Fruit fly (Drosophila melanogaster) whole organism, embryonic: Measurements from ENCODE around the gene Sidpn.

ENCODE experiments used
- Adf1 ChIP-seq: fragments of 200-800 bp; sonication (Bioruptor generic); IDR thresholded peaks from 2 replicates; pipeline ENCODE4 v1.3.6; 2022; ENCODE audit warnings: missing biosample characterization, missing genetic modification characterization
- Atf3 ChIP-seq: fragments of 200-800 bp; sonication (Bioruptor generic); optimal IDR thresholded peaks from 3 replicates; lab custom pipeline; 2016; ENCODE audit warnings: missing biosample characterization, missing genetic modification characterization
- CG10543 ChIP-seq: fragments of 200-800 bp; sonication (Bioruptor generic); optimal IDR thresholded peaks from 3 replicates; lab custom pipeline; 2017; ENCODE audit warnings: missing biosample characterization, mild to moderate bottlenecking, missing genetic modification characterization, moderate library complexity
- CG11247 ChIP-seq: fragments of 200-800 bp; sonication (Bioruptor generic); IDR thresholded peaks from 2 replicates; pipeline ENCODE4 v1.3.6; 2022; ENCODE audit warnings: missing biosample characterization, missing genetic modification characterization
- CG11398 ChIP-seq: fragments of 200-800 bp; sonication (Bioruptor generic); optimal IDR thresholded peaks from 2 replicates; lab custom pipeline; 2016; ENCODE audit warnings: missing biosample characterization, missing genetic modification characterization
- CG13894 ChIP-seq: fragments of 200-800 bp; sonication (Bioruptor generic); optimal IDR thresholded peaks from 3 replicates; lab custom pipeline; 2018; ENCODE audit warnings: missing biosample characterization, mild to moderate bottlenecking, missing genetic modification characterization, moderate library complexity
- CG15011 ChIP-seq: fragments of 200-800 bp; sonication (Bioruptor generic); optimal IDR thresholded peaks from 3 replicates; lab custom pipeline; 2018; ENCODE audit warnings: missing biosample characterization, mild to moderate bottlenecking, missing genetic modification characterization
- CG16863 ChIP-seq: fragments of 200-800 bp; sonication (Bioruptor generic); optimal IDR thresholded peaks from 3 replicates; lab custom pipeline; 2016; ENCODE audit warnings: missing biosample characterization, missing genetic modification characterization
- CG17361 ChIP-seq: fragments of 200-800 bp; sonication (Bioruptor generic); IDR thresholded peaks from 3 replicates; pipeline ENCODE4 v1.3.6; 2022; ENCODE audit warnings: missing biosample characterization, missing genetic modification characterization
- CG18476 ChIP-seq: fragments of 200-800 bp; sonication (Bioruptor generic); optimal IDR thresholded peaks from 2 replicates; lab custom pipeline; 2016; ENCODE audit warnings: missing biosample characterization, mild to moderate bottlenecking, missing genetic modification characterization
- CG2889 ChIP-seq: fragments of 200-800 bp; sonication (Bioruptor generic); IDR thresholded peaks from 3 replicates; pipeline ENCODE4 v1.3.6; 2022; ENCODE audit warnings: missing biosample characterization, missing genetic modification characterization
- CG33213 ChIP-seq: fragments of 200-800 bp; sonication (Bioruptor generic); optimal IDR thresholded peaks from 3 replicates; lab custom pipeline; 2016; ENCODE audit warnings: missing biosample characterization, missing genetic modification characterization
- CG4360 ChIP-seq: fragments of 200-800 bp; sonication (Bioruptor generic); IDR thresholded peaks from 2 replicates; pipeline ENCODE4 v1.3.6; 2022; ENCODE audit warnings: missing biosample characterization, missing genetic modification characterization
- CG4854 ChIP-seq: fragments of 200-800 bp; sonication (Bioruptor generic); optimal IDR thresholded peaks from 2 replicates; lab custom pipeline; 2016; ENCODE audit warnings: missing biosample characterization, missing genetic modification characterization, inconsistent platforms
- CG7839 ChIP-seq: fragments of 200-800 bp; sonication (Bioruptor generic); optimal IDR thresholded peaks from 3 replicates; lab custom pipeline; 2018; ENCODE audit warnings: missing biosample characterization, mild to moderate bottlenecking, missing genetic modification characterization, moderate library complexity
- CG8924 ChIP-seq: fragments of 200-800 bp; optimal IDR thresholded peaks from 3 replicates; lab custom pipeline; 2019; ENCODE audit warnings: missing biosample characterization, mild to moderate bottlenecking, missing genetic modification characterization, moderate library complexity
- CG9876 ChIP-seq: fragments of 200-800 bp; sonication (Bioruptor generic); optimal IDR thresholded peaks from 2 replicates; lab custom pipeline; 2016; ENCODE audit warnings: missing biosample characterization, missing genetic modification characterization
- Camta ChIP-seq: fragments of 200-800 bp; sonication (Bioruptor generic); optimal IDR thresholded peaks from 2 replicates; lab custom pipeline; 2016; ENCODE audit warnings: missing biosample characterization, missing genetic modification characterization
- Chrac-16 ChIP-seq: fragments of 200-800 bp; sonication (Bioruptor generic); optimal IDR thresholded peaks from 3 replicates; lab custom pipeline; 2016; ENCODE audit warnings: missing biosample characterization, missing genetic modification characterization
- Dbx ChIP-seq: fragments of 200-800 bp; sonication (Bioruptor generic); IDR thresholded peaks from 3 replicates; pipeline ENCODE4 v1.3.6; 2022; ENCODE audit warnings: missing biosample characterization, missing genetic modification characterization
- Fer2 ChIP-seq: fragments of 200-800 bp; sonication (Bioruptor generic); optimal IDR thresholded peaks from 2 replicates; lab custom pipeline; 2018; ENCODE audit warnings: missing biosample characterization, mild to moderate bottlenecking, missing genetic modification characterization, moderate library complexity
- Hey ChIP-seq: fragments of 200-800 bp; sonication (Bioruptor generic); optimal IDR thresholded peaks from 3 replicates; lab custom pipeline; 2018; ENCODE audit warnings: missing biosample characterization, mild to moderate bottlenecking, missing genetic modification characterization
- Hr78 ChIP-seq, 2 experiments: fragments of 200-800 bp in 1 of 2; fragments of >200 bp in 1 of 2; sonication (Bioruptor generic) in 1 of 2; optimal IDR thresholded peaks; 2 replicates each; lab custom pipeline; 2017 to 2019; ENCODE audit warnings: missing biosample characterization in 2 of 2, missing genetic modification characterization in 2 of 2, mild to moderate bottlenecking in 1 of 2, moderate library complexity in 1 of 2
- MBD-R2 ChIP-seq: fragments of 200-800 bp; sonication (Bioruptor generic); IDR thresholded peaks from 2 replicates; pipeline ENCODE4 v1.3.6; 2022; ENCODE audit warnings: missing biosample characterization, missing genetic modification characterization
- NC2β ChIP-seq: fragments of 200-800 bp; sonication (Bioruptor generic); optimal IDR thresholded peaks from 2 replicates; lab custom pipeline; 2016; ENCODE audit warnings: missing biosample characterization, missing genetic modification characterization
- NfI ChIP-seq: fragments of 200-800 bp; sonication (Bioruptor generic); optimal IDR thresholded peaks from 3 replicates; lab custom pipeline; 2018; ENCODE audit warnings: missing biosample characterization, mild to moderate bottlenecking, missing genetic modification characterization, moderate library complexity
- Opbp ChIP-seq: fragments of 200-800 bp; sonication (Bioruptor generic); IDR thresholded peaks from 3 replicates; pipeline ENCODE4 v1.3.6; 2022; ENCODE audit warnings: missing biosample characterization, missing genetic modification characterization; ENCODE audit not compliant: partially characterized antibody
- Rfx ChIP-seq: fragments of 200-800 bp; sonication (Bioruptor generic); IDR thresholded peaks from 2 replicates; pipeline ENCODE4 v1.3.6; 2022; ENCODE audit warnings: missing biosample characterization, missing genetic modification characterization
- Sry-β ChIP-seq: fragments of 200-800 bp; sonication (Bioruptor generic); optimal IDR thresholded peaks from 2 replicates; lab custom pipeline; 2018; ENCODE audit warnings: missing biosample characterization, mild to moderate bottlenecking, missing genetic modification characterization, moderate library complexity
- Sry-δ ChIP-seq: fragments of 200-800 bp; sonication (Bioruptor generic); optimal IDR thresholded peaks from 2 replicates; lab custom pipeline; 2016; ENCODE audit warnings: missing biosample characterization, missing genetic modification characterization
- al ChIP-seq: fragments of 200-800 bp; sonication (Bioruptor generic); IDR thresholded peaks from 2 replicates; pipeline ENCODE4 v1.3.6; 2022; ENCODE audit warnings: missing biosample characterization, missing genetic modification characterization
- az2 ChIP-seq: fragments of 200-800 bp; sonication (Bioruptor generic); optimal IDR thresholded peaks from 3 replicates; lab custom pipeline; 2016; ENCODE audit warnings: missing biosample characterization, missing genetic modification characterization
- bigmax ChIP-seq: fragments of 200-800 bp; sonication (Bioruptor generic); optimal IDR thresholded peaks from 2 replicates; lab custom pipeline; 2018; ENCODE audit warnings: missing biosample characterization, mild to moderate bottlenecking, missing genetic modification characterization
- bsh ChIP-seq, 2 experiments: fragments of 200-800 bp; sonication (Bioruptor generic); optimal IDR thresholded peaks; 2 replicates each; lab custom pipeline; 2017 to 2018; ENCODE audit warnings: mild to moderate bottlenecking in 2 of 2, missing biosample characterization in 2 of 2, missing genetic modification characterization in 2 of 2, moderate library complexity in 1 of 2
- caup ChIP-seq: fragments of 200-800 bp; sonication (Bioruptor generic); optimal IDR thresholded peaks from 3 replicates; lab custom pipeline; 2017; ENCODE audit warnings: missing biosample characterization, mild to moderate bottlenecking, missing genetic modification characterization, moderate library complexity; ENCODE audit not compliant: severe bottlenecking
- chif ChIP-seq, 2 experiments: fragments of 200-800 bp; sonication (Bioruptor generic); optimal IDR thresholded peaks; 3 replicates each; lab custom pipeline; 2016; ENCODE audit warnings: missing biosample characterization in 2 of 2, missing genetic modification characterization in 2 of 2
- chinmo ChIP-seq: fragments of 200-800 bp; sonication (Bioruptor generic); IDR thresholded peaks from 4 replicates; pipeline ENCODE4 v1.3.6; 2022; ENCODE audit warnings: missing biosample characterization, missing genetic modification characterization; ENCODE audit not compliant: partially characterized antibody
- crol ChIP-seq: fragments of 200-800 bp; sonication (Bioruptor generic); IDR thresholded peaks from 2 replicates; pipeline ENCODE4 v1.3.6; 2022; ENCODE audit warnings: missing biosample characterization, missing genetic modification characterization
- fd102C ChIP-seq: fragments of 200-800 bp; sonication (Bioruptor generic); optimal IDR thresholded peaks from 2 replicates; lab custom pipeline; 2018; ENCODE audit warnings: missing biosample characterization, mild to moderate bottlenecking, missing genetic modification characterization, moderate library complexity
- gfzf ChIP-seq: fragments of 200-800 bp; sonication (Bioruptor generic); optimal IDR thresholded peaks from 2 replicates; lab custom pipeline; 2016; ENCODE audit warnings: missing biosample characterization, mild to moderate bottlenecking, missing genetic modification characterization, moderate library complexity
- hb ChIP-seq: fragments of 200-800 bp; sonication (Bioruptor generic); IDR thresholded peaks from 3 replicates; pipeline ENCODE4 v1.3.6; 2022; ENCODE audit warnings: missing biosample characterization, missing genetic modification characterization; ENCODE audit not compliant: partially characterized antibody
- nerfin-1 ChIP-seq: fragments of 200-800 bp; sonication (Bioruptor generic); optimal IDR thresholded peaks from 3 replicates; lab custom pipeline; 2019; ENCODE audit warnings: missing biosample characterization, mild to moderate bottlenecking, missing genetic modification characterization, moderate library complexity
- sd ChIP-seq: fragments of 200-800 bp; sonication (Bioruptor generic); optimal IDR thresholded peaks from 3 replicates; lab custom pipeline; 2018; ENCODE audit warnings: missing biosample characterization, mild to moderate bottlenecking, missing genetic modification characterization, moderate library complexity
- sens ChIP-seq: fragments of 200-800 bp; sonication (Bioruptor generic); peaks from one replicate; lab custom pipeline; 2016; ENCODE audit warnings: missing biosample characterization, missing genetic modification characterization
- sqz ChIP-seq: fragments of 200-800 bp; sonication (Bioruptor generic); optimal IDR thresholded peaks from 3 replicates; lab custom pipeline; 2018; ENCODE audit warnings: missing biosample characterization, mild to moderate bottlenecking, missing genetic modification characterization
- wek ChIP-seq: fragments of 200-800 bp; sonication (Bioruptor generic); optimal IDR thresholded peaks from 3 replicates; lab custom pipeline; 2018; ENCODE audit warnings: missing biosample characterization, mild to moderate bottlenecking, missing genetic modification characterization, moderate library complexity
- zen ChIP-seq: fragments of 200-800 bp; sonication (Bioruptor generic); optimal IDR thresholded peaks from 3 replicates; lab custom pipeline; 2018; ENCODE audit warnings: missing biosample characterization, mild to moderate bottlenecking, missing genetic modification characterization, moderate library complexity

The Sidpn gene

dm6 chr2L:19011895-19012645 lies 15.4 kb upstream of the Sidpn start (continued):
- TF ChIP-seq Atf3 (GFP tag; lab: Kevin White, UChicago) (peak; percentile 61), Dbx (GFP tag; lab: Robert Waterston, UW) (peak; percentile 84), fd102C (no peak), CG2889 (GFP tag; lab: Robert Waterston, UW) (peak; percentile 74; the same call in 2 of the 3 replicates), CG11398 (GFP tag; lab: Kevin White, UChicago) (peak; percentile 65), MBD-R2 (GFP tag; lab: Robert Waterston, UW) (peak; percentile 41; the same call in 1 of the 2 replicates), chif (GFP tag; optimal IDR thresholded peaks at IDR 0.05; lab: Kevin White, UChicago) (peak; percentile 58 to 73), Sry-δ (GFP tag; lab: Kevin White, UChicago) (peak; percentile 32), CG16863 (GFP tag; lab: Kevin White, UChicago) (peak; percentile 76), CG17361 (peak; percentile 75), caup (GFP tag; lab: Kevin White, UChicago) (peak; percentile 82)

- TF ChIP-seq bsh (GFP tag; optimal IDR thresholded peaks at IDR 0.05; lab: Kevin White, UChicago) (no peak), CG7839 (no peak), CG8924 (tag; lab: Kevin White, UChicago) (no peak), CG4360 (GFP tag; lab: Robert Waterston, UW) (0 out of 2 replicates have a peak, but pooled peaks have one; percentile 17), Rfx (GFP tag; lab: Robert Waterston, UW) (peak; percentile 23; the same call in 1 of the 2 replicates), wek (GFP tag; lab: Kevin White, UChicago) (no peak), CG4854 (GFP tag; lab: Kevin White, UChicago) (no peak), CG10543 (GFP tag; lab: Kevin White, UChicago) (peak; percentile 89), Fer2 (peak; percentile 28), Adf1 (GFP tag; lab: Robert Waterston, UW) (peak; percentile 70), CG13894 (tag; lab: Kevin White, UChicago) (peak; percentile 41), gfzf (no peak), sqz (GFP tag; lab: Kevin White, UChicago) (no peak), NfI (peak; percentile 20), Hey (tag; lab: Kevin White, UChicago) (peak; percentile 88), CG18476 (GFP tag; lab: Kevin White, UChicago) (no peak), sd (peak; percentile 56), zen (tag; lab: Kevin White, UChicago) (no peak), nerfin-1 (tag; lab: Kevin White, UChicago) (peak; percentile 19), al (no peak), sens (GFP tag; lab: Kevin White, UChicago) (no peak), crol (GFP tag; lab: Robert Waterston, UW) (peak; percentile 73), Sry-β (GFP tag; lab: Kevin White, UChicago) (no peak), CG15011 (no peak), CG9876 (GFP tag; lab: Kevin White, UChicago) (no peak), CG33213 (GFP tag; lab: Kevin White, UChicago) (no peak), hb (GFP tag; lab: Robert Waterston, UW) (0 out of 3 replicates have a peak, but pooled peaks have one; percentile 22), Hr78 (GFP tag; optimal IDR thresholded peaks at IDR 0.05; lab: Kevin White, UChicago) (no peak), chinmo (0 out of 4 replicates have a peak, but pooled peaks have one; percentile 40), Opbp (GFP tag; lab: Robert Waterston, UW) (no peak), CG11247 (no peak), bigmax (GFP tag; lab: Kevin White, UChicago) (no peak), Camta (no peak), az2 (no peak), NC2β (GFP tag; lab: Kevin White, UChicago) (no peak), Chrac-16 (GFP tag; lab: Kevin White, UChicago) (no peak)
Observed at dm6 chr2L:19012776-19013328, 14.7 kb upstream of the Sidpn start.
